Fruit fly (Drosophila melanogaster): Measurements from ENCODE around the gene CG12725.

The CG12725 gene

dm6 chrX:13383770-13384169, 18.9 kb downstream of the CG12725 start (continued):
- peak; percentile 2 for TF ChIP-seq PHDP (tag; optimal IDR thresholded peaks at IDR 0.05)
- TF ChIP-seq CG3065 (GFP tag; optimal IDR thresholded peaks at IDR 0.05), result peak; percentile 31
- no peak for TF ChIP-seq CG10431 (GFP tag; optimal IDR thresholded peaks at IDR 0.05)
- TF ChIP-seq D (optimal IDR thresholded peaks at IDR 0.05), result no peak
- no peak for TF ChIP-seq D (GFP tag; optimal IDR thresholded peaks at IDR 0.05)
- peak; percentile 0 for TF ChIP-seq CG8388 (GFP tag; optimal IDR thresholded peaks at IDR 0.05)
- TF ChIP-seq CG32772 (GFP tag; IDR thresholded peaks at IDR 0.05), result peak; percentile 38; the same call in 1 of the 2 replicates
- TF ChIP-seq gfzf (GFP tag; optimal IDR thresholded peaks at IDR 0.05), result no peak
- peak; percentile 41 for TF ChIP-seq Nf-YC (tag; optimal IDR thresholded peaks at IDR 0.05)
- peak; percentile 56 for TF ChIP-seq chn (GFP tag; optimal IDR thresholded peaks at IDR 0.05)
- TF ChIP-seq jumu (GFP tag; optimal IDR thresholded peaks at IDR 0.05), result peak; percentile 49
- TF ChIP-seq CG10565 (GFP tag; optimal IDR thresholded peaks at IDR 0.05), result no peak
- peak; percentile 22 for TF ChIP-seq CG1602 (GFP tag; optimal IDR thresholded peaks at IDR 0.05)
- TF ChIP-seq CG10321 (GFP tag; IDR thresholded peaks at IDR 0.05), result 0 out of 2 replicates have a peak, but pooled peaks have one; percentile 23
- no peak for TF ChIP-seq ac (GFP tag; optimal IDR thresholded peaks at IDR 0.05)
- TF ChIP-seq yki (optimal IDR thresholded peaks at IDR 0.05), result no peak
- no peak for TF ChIP-seq CG31224 (GFP tag; IDR thresholded peaks at IDR 0.05)
- peak; percentile 28 for TF ChIP-seq tio (GFP tag; optimal IDR thresholded peaks at IDR 0.05)
- TF ChIP-seq zfh1 (GFP tag; IDR thresholded peaks at IDR 0.05), result peak; percentile 56; the same call in 1 of the 3 replicates
- TF ChIP-seq CG12769 (tag; optimal IDR thresholded peaks at IDR 0.05), result peak; percentile 70
- TF ChIP-seq mld (GFP tag; IDR thresholded peaks at IDR 0.05; ENCODE audit: partially characterized antibody), result no peak
- peak; percentile 70 for TF ChIP-seq lab (GFP tag; optimal IDR thresholded peaks at IDR 0.05)
- no peak for TF ChIP-seq cato (GFP tag; optimal IDR thresholded peaks at IDR 0.05; ENCODE audit: borderline replicate concordance)
- TF ChIP-seq Stat92E (GFP tag; optimal IDR thresholded peaks at IDR 0.05), result no peak
- no peak for TF ChIP-seq sc (optimal IDR thresholded peaks at IDR 0.05)
- TF ChIP-seq sc (GFP tag; optimal IDR thresholded peaks at IDR 0.05), result no peak
- TF ChIP-seq CG43689 (GFP tag; IDR thresholded peaks at IDR 0.05), result 0 out of 2 replicates have a peak, but pooled peaks have one; percentile 20
- TF ChIP-seq CG5953 (GFP tag; IDR thresholded peaks at IDR 0.05), result peak; percentile 54
- TF ChIP-seq BtbVII (GFP tag; optimal IDR thresholded peaks at IDR 0.05), result peak; percentile 20
- TF ChIP-seq CG9932 (GFP tag; IDR thresholded peaks at IDR 0.05), result peak; percentile 77
- peak; percentile 10; the same call in 1 of the 2 replicates for TF ChIP-seq CG13287 (GFP tag; IDR thresholded peaks at IDR 0.05; ENCODE audit: partially characterized antibody)
- TF ChIP-seq Oaz (GFP tag; IDR thresholded peaks at IDR 0.05), result no peak
- no peak; the same call in 1 of the 2 replicates for TF ChIP-seq Rx (GFP tag; IDR thresholded peaks at IDR 0.05)
- peak; percentile 42 for TF ChIP-seq wek (GFP tag; optimal IDR thresholded peaks at IDR 0.05)
- TF ChIP-seq gt (GFP tag; IDR thresholded peaks at IDR 0.05), result no peak
- TF ChIP-seq danr (GFP tag; IDR thresholded peaks at IDR 0.05), result no peak
- no peak for TF ChIP-seq CG2202 (tag; optimal IDR thresholded peaks at IDR 0.05)
- TF ChIP-seq ab (GFP tag; optimal IDR thresholded peaks at IDR 0.05), result peak; percentile 40
- TF ChIP-seq HmgZ (tag; optimal IDR thresholded peaks at IDR 0.05), result peak; percentile 86
- TF ChIP-seq Asciz (GFP tag; optimal IDR thresholded peaks at IDR 0.05), result peak; percentile 5
- TF ChIP-seq CG5245 (GFP tag; optimal IDR thresholded peaks at IDR 0.05), result peak; percentile 37
- TF ChIP-seq da (GFP tag; optimal IDR thresholded peaks at IDR 0.05), result no peak
- peak; percentile 20 for TF ChIP-seq Blimp-1 (GFP tag; optimal IDR thresholded peaks at IDR 0.05)
- TF ChIP-seq kah (GFP tag; optimal IDR thresholded peaks at IDR 0.05), result peak; percentile 17
- no peak for TF ChIP-seq CG17359 (tag; optimal IDR thresholded peaks at IDR 0.05)
- peak; percentile 82 for TF ChIP-seq gro (GFP tag; optimal IDR thresholded peaks at IDR 0.05)
- no peak for TF ChIP-seq CG18764 (GFP tag; optimal IDR thresholded peaks at IDR 0.05)
- no peak for TF ChIP-seq Gsc (GFP tag; IDR thresholded peaks at IDR 0.05)
- TF ChIP-seq CG1792 (GFP tag; optimal IDR thresholded peaks at IDR 0.05), result no peak
- TF ChIP-seq knrl (GFP tag; IDR thresholded peaks at IDR 0.05; ENCODE audit: partially characterized antibody), result peak; percentile 9; the same call in 1 of the 3 replicates
- TF ChIP-seq Doc3 (GFP tag; IDR thresholded peaks at IDR 0.05; ENCODE audit: partially characterized antibody), result no peak
